Worm (Caenorhabditis elegans) whole organism, young adult: Measurements from ENCODE around the gene arp-1.

ENCODE experiments used
- B0035.1 ChIP-seq: sonication (generic microtip); optimal IDR thresholded peaks from 2 replicates; lab custom pipeline; 2016; ENCODE audit warnings: missing genetic modification characterization, mild to moderate bottlenecking, missing compliant biosample characterization, missing genotype, missing genetic modification reagents
- B0261.1 ChIP-seq: sonication (generic microtip); optimal IDR thresholded peaks from 2 replicates; lab custom pipeline; 2016; ENCODE audit warnings: mild to moderate bottlenecking, missing genetic modification characterization, moderate library complexity, missing compliant biosample characterization
- D2030.7 ChIP-seq: fragments of 200-800 bp; sonication (Bioruptor generic); IDR thresholded peaks from 2 replicates; pipeline ENCODE4 v1.3.6; 2022; ENCODE audit warnings: missing genetic modification reagents, missing genetic modification characterization, missing compliant biosample characterization
- F23B12.7 ChIP-seq: sonication (generic microtip); optimal IDR thresholded peaks from 2 replicates; lab custom pipeline; 2017; ENCODE audit warnings: missing genetic modification characterization, mild to moderate bottlenecking, missing compliant biosample characterization, antibody characterized with exemption, moderate library complexity; ENCODE audit not compliant: insufficient read depth
- F37B4.10 ChIP-seq: fragments of 200-800 bp; sonication (Bioruptor generic); IDR thresholded peaks from 2 replicates; pipeline ENCODE4 v1.3.6; 2022; ENCODE audit warnings: missing genetic modification characterization, missing compliant biosample characterization
- F39B2.1 ChIP-seq: fragments of 200-800 bp; sonication (Bioruptor generic); IDR thresholded peaks from 2 replicates; pipeline ENCODE4 v1.3.6; 2022; ENCODE audit warnings: missing genetic modification reagents, missing genetic modification characterization, missing compliant biosample characterization
- F49E8.2 ChIP-seq: sonication (generic microtip); optimal IDR thresholded peaks from 3 replicates; lab custom pipeline; 2017; ENCODE audit warnings: missing genetic modification characterization, mild to moderate bottlenecking, missing compliant biosample characterization, antibody characterized with exemption, moderate library complexity; ENCODE audit not compliant: insufficient read depth
- F57A8.1 ChIP-seq: fragments of 200-800 bp; sonication (Bioruptor generic); optimal IDR thresholded peaks from 2 replicates; lab custom pipeline; 2018; ENCODE audit warnings: mild to moderate bottlenecking, missing genetic modification characterization, moderate library complexity, missing compliant biosample characterization
- Y53F4B.3 ChIP-seq: fragments of 200-800 bp; sonication (Bioruptor generic); IDR thresholded peaks from 2 replicates; pipeline ENCODE4 v1.3.6; 2022; ENCODE audit warnings: missing genetic modification reagents, missing genetic modification characterization, missing compliant biosample characterization
- Y53G8AR.9 ChIP-seq: fragments of 200-800 bp; sonication (Bioruptor generic); conservative IDR thresholded peaks from 2 replicates; pipeline ENCODE4 v1.3.6; 2022; ENCODE audit warnings: missing genetic modification reagents, missing genetic modification characterization, missing compliant biosample characterization
- Y67H2A.10 ChIP-seq: fragments of 200-800 bp; sonication (Bioruptor generic); conservative IDR thresholded peaks from 2 replicates; pipeline ENCODE4 v1.3.6; 2022; ENCODE audit warnings: missing genetic modification reagents, missing genetic modification characterization, missing compliant biosample characterization
- ZK185.1 ChIP-seq: sonication (generic microtip); optimal IDR thresholded peaks from 2 replicates; lab custom pipeline; 2016; ENCODE audit warnings: mild to moderate bottlenecking, missing genetic modification characterization, missing compliant biosample characterization; ENCODE audit not compliant: poor library complexity, severe bottlenecking
- aptf-2 ChIP-seq: fragments of 200-800 bp; sonication (Bioruptor generic); conservative IDR thresholded peaks from 2 replicates; pipeline ENCODE4 v1.3.6; 2022; ENCODE audit warnings: missing genetic modification reagents, missing genetic modification characterization, missing compliant biosample characterization
- attf-5 ChIP-seq: fragments of 200-800 bp; sonication (Bioruptor generic); optimal IDR thresholded peaks from 2 replicates; lab custom pipeline; 2018; ENCODE audit warnings: mild to moderate bottlenecking, missing genetic modification characterization, missing compliant biosample characterization
- bed-1 ChIP-seq: fragments of 200-800 bp; sonication (Bioruptor generic); IDR thresholded peaks from 2 replicates; pipeline ENCODE4 v1.3.6; 2022; ENCODE audit warnings: missing genetic modification reagents, missing genetic modification characterization, missing compliant biosample characterization
- bed-2 ChIP-seq: fragments of 200-800 bp; sonication (Bioruptor generic); IDR thresholded peaks from 2 replicates; pipeline ENCODE4 v1.3.6; 2022; ENCODE audit warnings: missing genetic modification reagents, missing genetic modification characterization, missing compliant biosample characterization
- ccch-3 ChIP-seq: fragments of 200-800 bp; sonication (Bioruptor generic); optimal IDR thresholded peaks from 2 replicates; lab custom pipeline; 2018; ENCODE audit warnings: mild to moderate bottlenecking, missing genetic modification characterization, missing compliant biosample characterization
- cebp-1 ChIP-seq, 2 experiments: fragments of 200-800 bp in 1 of 2; sonication (Bioruptor generic) in 1 of 2; sonication (generic microtip) in 1 of 2; IDR thresholded peaks in 1 of 2; optimal IDR thresholded peaks in 1 of 2; 2 replicates each; pipeline versions ENCODE4 v1.3.6 to Lab custom; 2017 to 2022; ENCODE audit warnings: missing compliant biosample characterization in 2 of 2, missing genetic modification characterization in 2 of 2, mild to moderate bottlenecking in 1 of 2, missing genetic modification reagents in 1 of 2, moderate library complexity in 1 of 2
- ceh-58 ChIP-seq: fragments of 200-800 bp; sonication (Bioruptor generic); IDR thresholded peaks from 2 replicates; pipeline ENCODE4 v1.3.6; 2022; ENCODE audit warnings: missing genetic modification characterization, missing compliant biosample characterization
- ceh-91 ChIP-seq: fragments of 200-800 bp; sonication (Bioruptor generic); IDR thresholded peaks from 2 replicates; pipeline ENCODE4 v1.3.6; 2022; ENCODE audit warnings: missing genetic modification reagents, missing genetic modification characterization, missing compliant biosample characterization
- chd-7 ChIP-seq: sonication (generic microtip); optimal IDR thresholded peaks from 2 replicates; lab custom pipeline; 2016; ENCODE audit warnings: mild to moderate bottlenecking, missing genetic modification characterization, moderate library complexity, missing compliant biosample characterization
- dpl-1 ChIP-seq: fragments of 150-350 bp; optimal IDR thresholded peaks from 2 replicates; lab custom pipeline; 2014; ENCODE audit warnings: missing biosample characterization, missing genetic modification reagents, missing genetic modification characterization
- hmg-20 ChIP-seq: fragments of 200-800 bp; sonication (Bioruptor generic); IDR thresholded peaks from 2 replicates; pipeline ENCODE4 v1.3.6; 2022; ENCODE audit warnings: missing genetic modification reagents, missing genetic modification characterization, missing compliant biosample characterization
- hrde-1 ChIP-seq: sonication (generic microtip); optimal IDR thresholded peaks from 2 replicates; lab custom pipeline; 2016; ENCODE audit warnings: missing genetic modification characterization, mild to moderate bottlenecking, missing compliant biosample characterization, moderate library complexity, missing genotype, missing genetic modification reagents, borderline replicate concordance
- lin-26 ChIP-seq: fragments of 200-800 bp; sonication (Bioruptor generic); IDR thresholded peaks from 2 replicates; pipeline ENCODE4 v1.3.6; 2022; ENCODE audit warnings: missing genetic modification reagents, missing genetic modification characterization, missing compliant biosample characterization
- lin-54 ChIP-seq: fragments of 200-800 bp; sonication (Bioruptor generic); optimal IDR thresholded peaks from 2 replicates; lab custom pipeline; 2018; ENCODE audit warnings: mild to moderate bottlenecking, missing genetic modification characterization, missing compliant biosample characterization
- lsl-1 ChIP-seq: fragments of 200-800 bp; sonication (Bioruptor generic); optimal IDR thresholded peaks from 2 replicates; lab custom pipeline; 2018; ENCODE audit warnings: mild to moderate bottlenecking, missing genetic modification characterization, moderate library complexity, missing compliant biosample characterization
- madf-10 ChIP-seq: sonication (generic microtip); optimal IDR thresholded peaks from 2 replicates; lab custom pipeline; 2016; ENCODE audit warnings: mild to moderate bottlenecking, missing genetic modification characterization, missing compliant biosample characterization
- madf-6 ChIP-seq: fragments of 200-800 bp; sonication (Bioruptor generic); IDR thresholded peaks from 2 replicates; pipeline ENCODE4 v1.3.6; 2022; ENCODE audit warnings: missing genetic modification reagents, missing genetic modification characterization, missing compliant biosample characterization
- mcd-1 ChIP-seq: fragments of 200-800 bp; sonication (Bioruptor generic); IDR thresholded peaks from 2 replicates; pipeline ENCODE4 v1.3.6; 2022; ENCODE audit warnings: missing genetic modification reagents, missing genetic modification characterization, missing compliant biosample characterization
- nhr-120 ChIP-seq: fragments of 200-800 bp; sonication (Bioruptor generic); IDR thresholded peaks from 2 replicates; pipeline ENCODE4 v1.3.6; 2022; ENCODE audit warnings: missing genetic modification characterization, missing compliant biosample characterization
- pbrm-1 ChIP-seq: fragments of 200-800 bp; sonication (Bioruptor generic); IDR thresholded peaks from 2 replicates; pipeline ENCODE4 v1.3.6; 2022; ENCODE audit warnings: missing genetic modification reagents, missing genetic modification characterization, missing compliant biosample characterization
- rec-8 ChIP-seq, 2 experiments: sonication (generic microtip); optimal IDR thresholded peaks; 2 replicates each; lab custom pipeline; 2016; ENCODE audit warnings: mild to moderate bottlenecking in 2 of 2, missing genetic modification characterization in 2 of 2, missing genetic modification reagents in 2 of 2, missing genotype in 2 of 2, missing biosample characterization in 1 of 2, missing compliant biosample characterization in 1 of 2, moderate library complexity in 1 of 2
- snpc-1.1 ChIP-seq: sonication (generic microtip); optimal IDR thresholded peaks from 2 replicates; lab custom pipeline; 2017; ENCODE audit warnings: missing genetic modification characterization, mild to moderate bottlenecking, missing compliant biosample characterization, antibody characterized with exemption, moderate library complexity, missing genotype, missing genetic modification reagents; ENCODE audit not compliant: insufficient read depth
- snpc-1.3 ChIP-seq: sonication (generic microtip); optimal IDR thresholded peaks from 2 replicates; lab custom pipeline; 2017; ENCODE audit warnings: missing genetic modification characterization, mild to moderate bottlenecking, missing compliant biosample characterization, antibody characterized with exemption, moderate library complexity, missing genotype, missing genetic modification reagents; ENCODE audit not compliant: insufficient read depth
- snpc-3.4 ChIP-seq: sonication (generic microtip); optimal IDR thresholded peaks from 2 replicates; lab custom pipeline; 2017; ENCODE audit warnings: missing genetic modification characterization, mild to moderate bottlenecking, missing compliant biosample characterization, antibody characterized with exemption, moderate library complexity, missing genotype, missing genetic modification reagents
- snpc-4 ChIP-seq, 5 experiments: fragments of 150-350 bp in 1 of 5; sonication (generic microtip) in 4 of 5; optimal IDR thresholded peaks; 2 replicates each; lab custom pipeline; 2014 to 2018; ENCODE audit warnings: missing genetic modification characterization in 5 of 5, missing biosample characterization in 3 of 5, antibody characterized with exemption in 2 of 5, mild to moderate bottlenecking in 2 of 5, missing compliant biosample characterization in 2 of 5, missing genotype in 2 of 5, moderate library complexity in 2 of 5, missing genetic modification reagents in 1 of 5
- sptf-2 ChIP-seq: fragments of 200-800 bp; sonication (Bioruptor generic); optimal IDR thresholded peaks from 2 replicates; lab custom pipeline; 2018; ENCODE audit warnings: mild to moderate bottlenecking, missing genetic modification characterization, missing compliant biosample characterization
- xnd-1 ChIP-seq: sonication (generic microtip); optimal IDR thresholded peaks from 2 replicates; lab custom pipeline; 2016; ENCODE audit warnings: missing genotype, missing genetic modification reagents, missing genetic modification characterization, missing compliant biosample characterization
- ztf-18 ChIP-seq: sonication (generic microtip); optimal IDR thresholded peaks from 2 replicates; lab custom pipeline; 2016; ENCODE audit warnings: missing genotype, mild to moderate bottlenecking, missing genetic modification characterization, missing compliant biosample characterization
- ztf-22 ChIP-seq: fragments of 200-800 bp; sonication (Bioruptor generic); optimal IDR thresholded peaks from 2 replicates; lab custom pipeline; 2018; ENCODE audit warnings: mild to moderate bottlenecking, missing genetic modification characterization, moderate library complexity, missing compliant biosample characterization
- ztf-25 ChIP-seq: fragments of 200-800 bp; sonication (Bioruptor generic); IDR thresholded peaks from 2 replicates; pipeline ENCODE4 v1.3.6; 2022; ENCODE audit warnings: missing genetic modification reagents, missing genetic modification characterization, missing compliant biosample characterization
- ztf-26 ChIP-seq: sonication (generic microtip); optimal IDR thresholded peaks from 2 replicates; lab custom pipeline; 2017; ENCODE audit warnings: missing genetic modification characterization, missing compliant biosample characterization
- ztf-3 ChIP-seq: fragments of 200-800 bp; sonication (Bioruptor generic); optimal IDR thresholded peaks from 2 replicates; lab custom pipeline; 2018; ENCODE audit warnings: mild to moderate bottlenecking, missing genetic modification characterization, missing compliant biosample characterization

The arp-1 gene

DNA sequence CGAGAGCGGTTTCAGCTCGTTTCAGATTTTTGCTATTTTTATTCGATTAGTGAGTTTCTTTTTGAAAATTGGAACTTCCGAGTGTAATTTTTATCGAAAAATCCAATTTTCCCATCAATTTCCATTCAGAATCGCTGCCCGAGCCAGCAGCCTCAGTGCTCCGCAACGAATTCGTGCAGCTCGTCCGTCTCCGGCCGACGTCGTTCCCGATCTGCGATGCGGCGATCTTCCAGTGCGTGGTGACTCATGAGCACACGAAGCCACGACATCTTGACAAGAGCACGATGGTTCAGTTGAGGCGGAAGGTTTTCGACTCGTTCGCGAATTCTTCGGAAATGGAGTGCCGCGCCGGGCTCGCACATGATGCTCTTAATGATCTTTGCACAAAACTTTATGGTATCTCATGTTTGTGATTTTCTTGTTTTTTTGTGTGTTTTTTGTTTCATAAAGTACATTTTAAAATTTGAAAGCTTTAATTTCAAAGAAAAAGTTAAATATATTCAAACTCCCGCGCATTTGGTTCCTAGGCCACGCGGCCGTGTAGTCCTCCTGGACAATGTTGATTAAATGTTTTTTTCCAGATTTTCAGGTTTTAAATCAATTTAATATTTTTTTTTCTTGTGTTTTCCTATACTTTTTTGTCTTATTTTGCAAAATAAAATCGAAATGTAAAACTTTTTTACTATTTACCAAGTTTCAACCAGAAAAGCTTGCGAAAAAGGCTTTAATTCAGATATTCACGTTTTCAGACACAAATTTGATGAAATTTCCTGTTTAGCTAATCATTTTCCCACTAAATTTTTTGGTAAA lies 30.8 kb upstream of the arp-1 start (continued):
- TF ChIP-seq rec-8 (tag; optimal IDR thresholded peaks at IDR 0.05; lab: Kevin White, UChicago) (no peak), B0035.1 (tag; lab: Kevin White, UChicago) (no peak), bed-2 (GFP tag; lab: Robert Waterston, UW) (no peak), hrde-1 (tag; lab: Kevin White, UChicago) (peak; percentile 15), F37B4.10 (GFP tag; lab: Robert Waterston, UW) (no peak), lsl-1 (GFP tag; lab: Kevin White, UChicago) (no peak), pbrm-1 (GFP tag; lab: Robert Waterston, UW) (no peak), mcd-1 (GFP tag; lab: Robert Waterston, UW) (peak; percentile 45; the same call in 1 of the 2 replicates), F49E8.2 (tag; lab: Kevin White, UChicago) (no peak), ztf-26 (no peak), lin-26 (no peak), nhr-120 (GFP tag; lab: Robert Waterston, UW) (no peak), B0261.1 (no peak), hmg-20 (no peak), ztf-22 (GFP tag; lab: Kevin White, UChicago) (no peak), sptf-2 (GFP tag; lab: Kevin White, UChicago) (no peak), snpc-1.1 (no peak), xnd-1 (no peak), ceh-91 (GFP tag; lab: Robert Waterston, UW) (no peak), F23B12.7 (no peak), Y67H2A.10 (GFP tag; lab: Robert Waterston, UW) (no peak), ztf-3 (GFP tag; lab: Kevin White, UChicago) (no peak), lin-54 (GFP tag; lab: Kevin White, UChicago) (peak; percentile 97), Y53F4B.3 (no peak), snpc-3.4 (tag; lab: Kevin White, UChicago) (peak; percentile 16), bed-1 (GFP tag; lab: Robert Waterston, UW) (no peak), chd-7 (no peak), snpc-4 (GFP tag; optimal IDR thresholded peaks at IDR 0.05; lab: Kevin White, UChicago) (no peak), snpc-4 (tag; optimal IDR thresholded peaks at IDR 0.05; lab: Kevin White, UChicago) (peak in 2 of 4 experiments; percentile 17 to 28), D2030.7 (GFP tag; lab: Robert Waterston, UW) (no peak), F39B2.1 (no peak), snpc-1.3 (tag; lab: Kevin White, UChicago) (peak; percentile 13), Y53G8AR.9 (no peak), cebp-1 (GFP tag; IDR thresholded peaks at IDR 0.05; lab: Robert Waterston, UW) (no peak), cebp-1 (tag; optimal IDR thresholded peaks at IDR 0.05; lab: Kevin White, UChicago) (no peak), aptf-2 (GFP tag; lab: Robert Waterston, UW) (no peak), madf-10 (tag; lab: Kevin White, UChicago) (no peak), dpl-1 (GFP tag; lab: Kevin White, UChicago) (peak; percentile 67), ccch-3 (GFP tag; lab: Kevin White, UChicago) (no peak), ztf-18 (tag; lab: Kevin White, UChicago) (no peak), F57A8.1 (no peak), attf-5 (GFP tag; lab: Kevin White, UChicago) (no peak), madf-6 (peak; percentile 80), ztf-25 (GFP tag; lab: Robert Waterston, UW) (no peak), ZK185.1 (tag; lab: Kevin White, UChicago) (no peak), ceh-58 (GFP tag; lab: Robert Waterston, UW) (no peak)
